Worm (Caenorhabditis elegans) whole organism, L4/young adult: Measurements from ENCODE around the gene F33E11.3.

ENCODE experiments used
- W03F9.2 ChIP-seq: fragments of 150-350 bp; optimal IDR thresholded peaks from 2 replicates; lab custom pipeline; 2014; ENCODE audit warnings: missing biosample characterization, missing genetic modification characterization
- dao-5 ChIP-seq: sonication (generic microtip); optimal IDR thresholded peaks from 2 replicates; lab custom pipeline; 2016; ENCODE audit warnings: missing genotype, missing genetic modification characterization, moderate library complexity, missing compliant biosample characterization
- him-1 ChIP-seq: sonication (generic microtip); optimal IDR thresholded peaks from 2 replicates; lab custom pipeline; 2016; ENCODE audit warnings: missing genotype, missing genetic modification reagents, missing genetic modification characterization, missing compliant biosample characterization

DNA sequence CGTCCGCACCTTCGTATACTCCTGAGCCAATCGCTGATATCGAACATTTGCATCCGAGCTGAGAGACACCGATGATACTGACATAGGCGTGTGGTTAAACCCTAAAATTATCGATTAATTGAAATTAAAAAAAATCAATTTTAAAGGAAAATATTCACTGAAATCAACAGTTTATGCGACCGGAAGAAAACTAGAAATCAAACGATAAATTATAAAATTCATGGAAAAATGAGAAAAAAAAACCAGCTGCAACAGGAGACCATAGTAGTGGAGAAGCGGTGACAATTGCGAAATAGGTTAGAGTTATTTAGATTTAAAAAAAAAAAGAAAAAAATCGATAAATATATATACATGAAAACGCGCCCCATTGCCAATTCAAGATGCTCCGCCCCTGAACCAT lies at the start of gene F33E11.3:
- no peak for TF ChIP-seq W03F9.2 (tag; lab: Kevin White, UChicago)
- TF ChIP-seq him-1 (tag; lab: Kevin White, UChicago) = no peak
- TF ChIP-seq dao-5 (tag; lab: Kevin White, UChicago) = no peak
